Fruit fly (Drosophila melanogaster): ENCODE data around the gene CG32110.

Gene CG32110

dm6 chr3L:12813907-12814306 is 5.4 kb downstream of the CG32110 start, which contains the start of the genes Sf3a2 and CG42588 (continued):
- TF ChIP-seq Six4 (GFP tag; optimal IDR thresholded peaks at IDR 0.05): peak; percentile 29
- TF ChIP-seq CG4707 (GFP tag; optimal IDR thresholded peaks at IDR 0.05): no peak
- no peak for TF ChIP-seq CG15269 (tag; optimal IDR thresholded peaks at IDR 0.05)
- TF ChIP-seq lmd (GFP tag; IDR thresholded peaks at IDR 0.05): no peak; the same call in 1 of the 2 replicates
- TF ChIP-seq CG18262 (tag; optimal IDR thresholded peaks at IDR 0.05): peak; percentile 60
- TF ChIP-seq CG18764 (GFP tag; optimal IDR thresholded peaks at IDR 0.05): peak; percentile 39
- TF ChIP-seq otp (GFP tag; IDR thresholded peaks at IDR 0.05): no peak
- peak; percentile 73 for TF ChIP-seq Hsf (GFP tag; optimal IDR thresholded peaks at IDR 0.05)
- peak; percentile 51 for TF ChIP-seq CG10654 (GFP tag; optimal IDR thresholded peaks at IDR 0.05)
- TF ChIP-seq D (optimal IDR thresholded peaks at IDR 0.05): no peak
- no peak for TF ChIP-seq D (GFP tag; optimal IDR thresholded peaks at IDR 0.05)
- TF ChIP-seq MTF-1 (GFP tag; optimal IDR thresholded peaks at IDR 0.05; ENCODE audit: borderline replicate concordance): no peak
- TF ChIP-seq CG30403 (GFP tag; optimal IDR thresholded peaks at IDR 0.05): peak; percentile 72
- no peak for TF ChIP-seq CG15073 (GFP tag; optimal IDR thresholded peaks at IDR 0.05)
- TF ChIP-seq salm (tag; optimal IDR thresholded peaks at IDR 0.05): no peak
- no peak for TF ChIP-seq CG31365 (tag; optimal IDR thresholded peaks at IDR 0.05)
- TF ChIP-seq yki (optimal IDR thresholded peaks at IDR 0.05): no peak
- TF ChIP-seq ems (GFP tag; optimal IDR thresholded peaks at IDR 0.05): peak; percentile 47
- TF ChIP-seq stwl (tag; optimal IDR thresholded peaks at IDR 0.05): peak; percentile 61
- no peak for TF ChIP-seq Camta (GFP tag; optimal IDR thresholded peaks at IDR 0.05)
- TF ChIP-seq CG16813 (GFP tag; IDR thresholded peaks at IDR 0.05; ENCODE audit: partially characterized antibody): peak; percentile 83
- no peak for TF ChIP-seq Dfd (GFP tag; optimal IDR thresholded peaks at IDR 0.05)
- TF ChIP-seq CG17912 (GFP tag; optimal IDR thresholded peaks at IDR 0.05): no peak
- peak; percentile 85; the same call in 2 of the 3 replicates for TF ChIP-seq CG34422 (GFP tag; IDR thresholded peaks at IDR 0.05)
- TF ChIP-seq run (tag; optimal IDR thresholded peaks at IDR 0.05): no peak
- TF ChIP-seq peb (GFP tag; IDR thresholded peaks at IDR 0.05): no peak
- TF ChIP-seq Myb (GFP tag; optimal IDR thresholded peaks at IDR 0.05): peak; percentile 1
- TF ChIP-seq CG8924 (tag; optimal IDR thresholded peaks at IDR 0.05): peak; percentile 78
- TF ChIP-seq CG8388 (GFP tag; optimal IDR thresholded peaks at IDR 0.05): peak; percentile 35
- no peak for TF ChIP-seq CG11504 (tag; optimal IDR thresholded peaks at IDR 0.05)
- peak; percentile 57 for TF ChIP-seq Ets97D (GFP tag; optimal IDR thresholded peaks at IDR 0.05)
- TF ChIP-seq HLH3B (GFP tag; IDR thresholded peaks at IDR 0.05): peak; percentile 60; the same call in 1 of the 2 replicates
- TF ChIP-seq Optix (GFP tag; IDR thresholded peaks at IDR 0.05): 0 out of 3 replicates have a peak, but pooled peaks have one; percentile 42
- no peak for TF ChIP-seq Bteb2 (GFP tag; optimal IDR thresholded peaks at IDR 0.05)
- TF ChIP-seq sob (GFP tag; IDR thresholded peaks at IDR 0.05): peak; percentile 69; the same call in 1 of the 2 replicates
- no peak for TF ChIP-seq sens-2 (GFP tag; IDR thresholded peaks at IDR 0.05)
- peak; percentile 57; the same call in 1 of the 2 replicates for TF ChIP-seq chm (GFP tag; IDR thresholded peaks at IDR 0.05)
- TF ChIP-seq CG4854 (GFP tag; optimal IDR thresholded peaks at IDR 0.05): peak; percentile 44
- peak; percentile 67 for TF ChIP-seq Hr3 (GFP tag; optimal IDR thresholded peaks at IDR 0.05)
- no peak for TF ChIP-seq corto (GFP tag; optimal IDR thresholded peaks at IDR 0.05)
- peak; percentile 89 for TF ChIP-seq CG9932 (GFP tag; IDR thresholded peaks at IDR 0.05)
- TF ChIP-seq CG17612 (GFP tag; IDR thresholded peaks at IDR 0.05): no peak
- TF ChIP-seq slp2 (GFP tag; optimal IDR thresholded peaks at IDR 0.05): no peak
- no peak for TF ChIP-seq CG17568 (GFP tag; optimal IDR thresholded peaks at IDR 0.05)
- TF ChIP-seq tll (GFP tag; optimal IDR thresholded peaks at IDR 0.05): no peak
- no peak for TF ChIP-seq CG7357 (GFP tag; IDR thresholded peaks at IDR 0.05)
- no peak for TF ChIP-seq tna (GFP tag; IDR thresholded peaks at IDR 0.05; ENCODE audit: partially characterized antibody)
- no peak for TF ChIP-seq hth (optimal IDR thresholded peaks at IDR 0.05)
- peak; percentile 86 for TF ChIP-seq CG14710 (tag; optimal IDR thresholded peaks at IDR 0.05)
- TF ChIP-seq CG6683 (GFP tag; optimal IDR thresholded peaks at IDR 0.05): no peak
- TF ChIP-seq CG14441 (GFP tag; IDR thresholded peaks at IDR 0.05): peak; percentile 57
- no peak for TF ChIP-seq Drgx (GFP tag; IDR thresholded peaks at IDR 0.05)

All from whole organism, embryonic.